Worm (Caenorhabditis elegans) whole organism, L4 larva: ENCODE measurements around the gene T21D12.12.

ENCODE experiments used
- D1046.2 ChIP-seq: fragments of 200-800 bp; sonication (Bioruptor generic); IDR thresholded peaks from 2 replicates; pipeline ENCODE4 v1.3.6; 2022; ENCODE audit warnings: missing genetic modification characterization, missing compliant biosample characterization
- F26F4.8 ChIP-seq: fragments of 200-800 bp; sonication (Bioruptor generic); conservative IDR thresholded peaks from 2 replicates; pipeline ENCODE4 v1.3.6; 2022; ENCODE audit warnings: missing genetic modification characterization, missing compliant biosample characterization
- T20F7.1 ChIP-seq: fragments of 200-800 bp; sonication (Bioruptor generic); optimal IDR thresholded peaks from 2 replicates; lab custom pipeline; 2018; ENCODE audit warnings: mild to moderate bottlenecking, missing genetic modification characterization, missing compliant biosample characterization
- aha-1 ChIP-seq: fragments of 150-350 bp; peaks from one replicate; lab custom pipeline; 2014; ENCODE audit warnings: missing biosample characterization, missing genetic modification characterization
- aly-2 ChIP-seq: sonication (generic microtip); optimal IDR thresholded peaks from 2 replicates; lab custom pipeline; 2018; ENCODE audit warnings: missing biosample characterization, missing genetic modification characterization
- ceh-28 ChIP-seq: fragments of 150-350 bp; optimal IDR thresholded peaks from 2 replicates; lab custom pipeline; 2014; ENCODE audit warnings: missing biosample characterization, missing genetic modification reagents, missing genetic modification characterization
- ceh-32 ChIP-seq: sonication (generic microtip); optimal IDR thresholded peaks from 2 replicates; lab custom pipeline; 2016; ENCODE audit warnings: mild to moderate bottlenecking, missing genetic modification characterization, missing compliant biosample characterization; ENCODE audit not compliant: poor library complexity
- ceh-62 ChIP-seq: sonication (generic microtip); optimal IDR thresholded peaks from 2 replicates; lab custom pipeline; 2017; ENCODE audit warnings: missing biosample characterization, missing genetic modification characterization
- ceh-82 ChIP-seq: sonication (generic microtip); optimal IDR thresholded peaks from 2 replicates; lab custom pipeline; 2017; ENCODE audit warnings: missing biosample characterization, missing genetic modification characterization
- ces-1 ChIP-seq: fragments of 150-350 bp; sonication (generic microtip); optimal IDR thresholded peaks from 4 replicates; lab custom pipeline; 2014; ENCODE audit warnings: missing biosample characterization, missing genetic modification reagents, missing genetic modification characterization
- cey-2 ChIP-seq: sonication (generic microtip); optimal IDR thresholded peaks from 3 replicates; lab custom pipeline; 2017; ENCODE audit warnings: missing genetic modification characterization, mild to moderate bottlenecking, missing compliant biosample characterization, antibody characterized with exemption, borderline replicate concordance; ENCODE audit not compliant: insufficient read depth
- ctbp-1 ChIP-seq: fragments of 200-800 bp; sonication (Bioruptor generic); IDR thresholded peaks from 2 replicates; pipeline ENCODE4 v1.3.6; 2022; ENCODE audit warnings: missing genetic modification reagents, missing genetic modification characterization, missing compliant biosample characterization
- daf-12 ChIP-seq: fragments of 150-350 bp; optimal IDR thresholded peaks from 2 replicates; lab custom pipeline; 2014; ENCODE audit warnings: missing biosample characterization, missing genetic modification reagents, missing genetic modification characterization
- dmd-6 ChIP-seq: fragments of 200-800 bp; sonication (Bioruptor generic); IDR thresholded peaks from 2 replicates; pipeline ENCODE4 v1.3.6; 2022; ENCODE audit warnings: missing genetic modification reagents, missing genetic modification characterization, missing compliant biosample characterization
- dpl-1 ChIP-seq: fragments of 150-350 bp; optimal IDR thresholded peaks from 2 replicates; lab custom pipeline; 2014; ENCODE audit warnings: missing biosample characterization, missing genetic modification reagents, missing genetic modification characterization
- dve-1 ChIP-seq: sonication (generic microtip); optimal IDR thresholded peaks from 2 replicates; lab custom pipeline; 2017; ENCODE audit warnings: antibody characterized with exemption, mild to moderate bottlenecking, missing genetic modification characterization, missing compliant biosample characterization; ENCODE audit not compliant: insufficient read depth
- egl-43 ChIP-seq: fragments of 200-800 bp; sonication (Bioruptor generic); IDR thresholded peaks from 2 replicates; pipeline ENCODE4 v1.3.6; 2022; ENCODE audit warnings: missing genetic modification reagents, missing genetic modification characterization, missing compliant biosample characterization
- fkh-10 ChIP-seq: fragments of 150-350 bp; optimal IDR thresholded peaks from 2 replicates; lab custom pipeline; 2014; ENCODE audit warnings: missing biosample characterization, missing genetic modification reagents, missing genetic modification characterization
- gei-8 ChIP-seq: fragments of 200-800 bp; sonication (Bioruptor generic); optimal IDR thresholded peaks from 2 replicates; lab custom pipeline; 2018; ENCODE audit warnings: mild to moderate bottlenecking, missing genetic modification characterization, missing compliant biosample characterization
- hlh-30 ChIP-seq: sonication (generic microtip); optimal IDR thresholded peaks from 2 replicates; lab custom pipeline; 2017; ENCODE audit warnings: antibody characterized with exemption, mild to moderate bottlenecking, missing genetic modification characterization, missing compliant biosample characterization; ENCODE audit not compliant: insufficient read depth
- hmg-1.1 ChIP-seq: fragments of 200-800 bp; sonication (Bioruptor generic); IDR thresholded peaks from 2 replicates; pipeline ENCODE4 v1.3.6; 2022; ENCODE audit warnings: missing genetic modification reagents, missing genetic modification characterization, missing compliant biosample characterization
- jun-1 ChIP-seq: fragments of 150-350 bp; optimal IDR thresholded peaks from 2 replicates; lab custom pipeline; 2014; ENCODE audit warnings: missing biosample characterization, missing genetic modification reagents, missing genetic modification characterization
- lin-29 ChIP-seq: fragments of 200-800 bp; sonication (Bioruptor generic); IDR thresholded peaks from 2 replicates; pipeline ENCODE4 v1.3.6; 2022; ENCODE audit warnings: missing genetic modification reagents, missing genetic modification characterization, missing compliant biosample characterization
- lin-38 ChIP-seq: fragments of 200-800 bp; sonication (Bioruptor generic); IDR thresholded peaks from 2 replicates; pipeline ENCODE4 v1.3.6; 2022; ENCODE audit warnings: missing genetic modification reagents, missing genetic modification characterization, missing compliant biosample characterization
- lsy-2 ChIP-seq, 2 experiments: fragments of 150-350 bp in 1 of 2; sonication (generic microtip) in 1 of 2; optimal IDR thresholded peaks; 2 replicates each; lab custom pipeline; 2014 to 2017; ENCODE audit warnings: missing biosample characterization in 2 of 2, missing genetic modification characterization in 2 of 2
- mep-1 ChIP-seq: fragments of 150-350 bp; sonication (generic microtip); optimal IDR thresholded peaks from 3 replicates; lab custom pipeline; 2014; ENCODE audit warnings: missing biosample characterization, missing genetic modification characterization
- mes-2 ChIP-seq: sonication (generic microtip); optimal IDR thresholded peaks from 2 replicates; lab custom pipeline; 2016; ENCODE audit warnings: missing genotype, mild to moderate bottlenecking, missing genetic modification characterization, missing compliant biosample characterization; ENCODE audit not compliant: poor library complexity, severe bottlenecking
- mxl-3 ChIP-seq: fragments of 200-800 bp; sonication (Bioruptor generic); optimal IDR thresholded peaks from 2 replicates; lab custom pipeline; 2018; ENCODE audit warnings: mild to moderate bottlenecking, missing genetic modification characterization, missing compliant biosample characterization
- nhr-10 ChIP-seq: fragments of 150-350 bp; optimal IDR thresholded peaks from 2 replicates; lab custom pipeline; 2014; ENCODE audit warnings: missing biosample characterization, missing genetic modification characterization
- nhr-237 ChIP-seq: sonication (generic microtip); optimal IDR thresholded peaks from 2 replicates; lab custom pipeline; 2017; ENCODE audit warnings: missing biosample characterization, missing genetic modification characterization
- nhr-25 ChIP-seq: sonication (generic microtip); optimal IDR thresholded peaks from 2 replicates; lab custom pipeline; 2017; ENCODE audit warnings: missing genetic modification characterization, mild to moderate bottlenecking, missing compliant biosample characterization, antibody characterized with exemption, moderate library complexity, borderline replicate concordance; ENCODE audit not compliant: insufficient read depth
- nhr-28 ChIP-seq: fragments of 150-350 bp; optimal IDR thresholded peaks from 2 replicates; lab custom pipeline; 2014; ENCODE audit warnings: missing biosample characterization, missing genetic modification characterization
- php-3 ChIP-seq: fragments of 200-800 bp; sonication (Bioruptor generic); IDR thresholded peaks from 2 replicates; pipeline ENCODE4 v1.3.6; 2022; ENCODE audit warnings: missing genetic modification reagents, missing genetic modification characterization, missing compliant biosample characterization
- saeg-2 ChIP-seq: fragments of 200-800 bp; sonication (Bioruptor generic); IDR thresholded peaks from 2 replicates; pipeline ENCODE4 v1.3.6; 2022; ENCODE audit warnings: missing genetic modification reagents, missing genetic modification characterization, missing compliant biosample characterization
- set-16 ChIP-seq: fragments of 200-800 bp; sonication (Bioruptor generic); IDR thresholded peaks from 2 replicates; pipeline ENCODE4 v1.3.6; 2022; ENCODE audit warnings: missing genetic modification reagents, missing genetic modification characterization, missing compliant biosample characterization
- spr-3 ChIP-seq: fragments of 200-800 bp; sonication (Bioruptor generic); optimal IDR thresholded peaks from 2 replicates; lab custom pipeline; 2018; ENCODE audit warnings: mild to moderate bottlenecking, missing genetic modification characterization, missing compliant biosample characterization
- unc-130 ChIP-seq: sonication (generic microtip); optimal IDR thresholded peaks from 2 replicates; lab custom pipeline; 2016; ENCODE audit warnings: missing genetic modification reagents, missing genetic modification characterization, missing compliant biosample characterization
- unc-62 ChIP-seq, 3 experiments: fragments of 150-350 bp in 1 of 3; sonication (generic microtip); optimal IDR thresholded peaks in 2 of 3; peaks in 1 of 3; 1 replicate in 1 of 3; 2 replicates in 2 of 3; lab custom pipeline; 2014 to 2017; ENCODE audit warnings: missing biosample characterization in 3 of 3, missing genetic modification characterization in 3 of 3, missing genetic modification reagents in 3 of 3, missing genotype in 1 of 3
- zag-1 ChIP-seq: fragments of 150-350 bp; optimal IDR thresholded peaks from 2 replicates; lab custom pipeline; 2014; ENCODE audit warnings: missing biosample characterization, missing genetic modification characterization
- zfp-2 ChIP-seq: sonication (generic microtip); optimal IDR thresholded peaks from 2 replicates; lab custom pipeline; 2016; ENCODE audit warnings: mild to moderate bottlenecking, missing genetic modification characterization, missing compliant biosample characterization
- zip-2 ChIP-seq: fragments of 150-350 bp; optimal IDR thresholded peaks from 2 replicates; lab custom pipeline; 2014; ENCODE audit warnings: missing biosample characterization, missing genetic modification characterization

Gene T21D12.12

ce11 chrIV:257095-257494, 9.2 kb upstream of the T21D12.12 start, which contains the start of gene R02D3.8 (continued):
- no peak for TF ChIP-seq spr-3
- TF ChIP-seq D1046.2 (GFP tag; lab: Robert Waterston, UW) = no peak
- TF ChIP-seq nhr-28 (tag; lab: Kevin White, UChicago) = peak; percentile 17
- TF ChIP-seq unc-130 (GFP tag; lab: Kevin White, UChicago) = peak; percentile 4
- no peak for TF ChIP-seq zag-1 (tag; lab: Kevin White, UChicago)
- peak in 1 of 2 experiments; percentile 14 for TF ChIP-seq unc-62 (GFP tag; optimal IDR thresholded peaks at IDR 0.05 in 1 of 2; lab: Kevin White, UChicago)
- TF ChIP-seq unc-62 (tag; optimal IDR thresholded peaks at IDR 0.05; lab: Kevin White, UChicago) = no peak
- no peak for TF ChIP-seq egl-43 (GFP tag; lab: Robert Waterston, UW)
- TF ChIP-seq aly-2 = no peak

ce11 chrIV:258362-258761, 7.9 kb upstream of the T21D12.12 start:
- TF ChIP-seq mxl-3 (GFP tag; lab: Kevin White, UChicago) (no peak), set-16 (GFP tag; lab: Robert Waterston, UW) (peak; percentile 64), ces-1 (GFP tag; lab: Kevin White, UChicago) (no peak), D1046.2 (GFP tag; lab: Robert Waterston, UW) (no peak), cey-2 (tag; lab: Kevin White, UChicago) (no peak), nhr-237 (tag; lab: Kevin White, UChicago) (no peak)
- TF ChIP-seq, all 104 proteins: peak for 1

- no peak for TF ChIP-seq lin-29
- TF ChIP-seq F26F4.8 (GFP tag; lab: Robert Waterston, UW) = no peak
- TF ChIP-seq ceh-62 (tag; lab: Kevin White, UChicago) = no peak
- no peak for TF ChIP-seq nhr-10 (tag; lab: Kevin White, UChicago)
- no peak for TF ChIP-seq jun-1 (tag; lab: Kevin White, UChicago)
- TF ChIP-seq ctbp-1 = no peak
- no peak for TF ChIP-seq gei-8
- TF ChIP-seq, all 104 proteins: peak for 0
Observed at ce11 chrIV:259142-259541, 7.1 kb upstream of the T21D12.12 start, which contains the start of gene dpy-9. Gene dpy-9, minus strand, starts transcription at chrIV:259204.

- TF ChIP-seq nhr-28 (tag; lab: Kevin White, UChicago) = peak; percentile 36
- peak; percentile 47 for TF ChIP-seq hlh-30 (tag; lab: Kevin White, UChicago)
- TF ChIP-seq php-3 (GFP tag; lab: Robert Waterston, UW) = no peak
- TF ChIP-seq hmg-1.1 = 0 out of 2 replicates have a peak, but pooled peaks have one; percentile 26
- peak; percentile 90 for TF ChIP-seq dpl-1 (GFP tag; lab: Kevin White, UChicago)
- peak; percentile 5 for TF ChIP-seq nhr-25 (tag; lab: Kevin White, UChicago)
- no peak for TF ChIP-seq daf-12 (tag; lab: Kevin White, UChicago)
- no peak for TF ChIP-seq ceh-82 (tag; lab: Kevin White, UChicago)
- TF ChIP-seq lin-38 (GFP tag; lab: Robert Waterston, UW) = peak; percentile 94
- no peak for TF ChIP-seq ceh-32 (tag; lab: Kevin White, UChicago)
- TF ChIP-seq lsy-2 (tag; optimal IDR thresholded peaks at IDR 0.05; lab: Kevin White, UChicago) = peak in 1 of 2 experiments; percentile 76
- TF ChIP-seq saeg-2 (GFP tag; lab: Robert Waterston, UW) = no peak
- no peak for TF ChIP-seq gei-8
- TF ChIP-seq mep-1 (tag; lab: Kevin White, UChicago) = peak; percentile 79
- no peak for TF ChIP-seq T20F7.1 (GFP tag; lab: Kevin White, UChicago)
- no peak for TF ChIP-seq ceh-28 (tag; lab: Kevin White, UChicago)
- peak; percentile 61 for TF ChIP-seq ces-1 (GFP tag; lab: Kevin White, UChicago)
- peak; percentile 50 for TF ChIP-seq dve-1
- no peak for TF ChIP-seq zip-2 (tag; lab: Kevin White, UChicago)
- peak; percentile 13 for TF ChIP-seq fkh-10
- peak; percentile 49 for TF ChIP-seq mes-2 (tag; lab: Kevin White, UChicago)
- TF ChIP-seq dmd-6 (GFP tag; lab: Robert Waterston, UW) = no peak
- TF ChIP-seq aha-1 = no peak
- no peak for TF ChIP-seq zfp-2 (tag; lab: Kevin White, UChicago)
Observed at ce11 chrIV:261607-262006, 4.6 kb upstream of the T21D12.12 start, which contains the start of gene pqbp-1.1. Gene pqbp-1.1, minus strand, starts transcription at chrIV:261683.
